Worm (Caenorhabditis elegans) whole organism, L1 larva: ENCODE results near the gene glb-11.

Experiments
- C04F5.9 ChIP-seq: sonication (generic microtip); optimal IDR thresholded peaks from 2 replicates; lab custom pipeline; 2016; ENCODE audit warnings: missing genetic modification characterization, missing compliant biosample characterization
- Y116A8C.19 ChIP-seq: sonication (generic microtip); optimal IDR thresholded peaks from 2 replicates; lab custom pipeline; 2016; ENCODE audit warnings: missing compliant biosample characterization, missing genetic modification characterization, borderline replicate concordance
- aha-1 ChIP-seq: fragments of 150-350 bp; optimal IDR thresholded peaks from 2 replicates; lab custom pipeline; 2014; ENCODE audit warnings: missing biosample characterization, missing genetic modification characterization
- ama-1 ChIP-seq: fragments of 150-350 bp; optimal IDR thresholded peaks from 2 replicates; lab custom pipeline; 2014
- blmp-1 ChIP-seq: fragments of 150-350 bp; optimal IDR thresholded peaks from 2 replicates; lab custom pipeline; 2014; ENCODE audit warnings: missing biosample characterization, missing genetic modification characterization
- ces-1 ChIP-seq: fragments of 150-350 bp; optimal IDR thresholded peaks from 2 replicates; lab custom pipeline; 2014; ENCODE audit warnings: missing biosample characterization, missing genetic modification reagents, missing genetic modification characterization
- dsc-1 ChIP-seq: sonication (generic microtip); optimal IDR thresholded peaks from 2 replicates; lab custom pipeline; 2016; ENCODE audit warnings: mild to moderate bottlenecking, missing genetic modification characterization, missing compliant biosample characterization
- efl-1 ChIP-seq, 4 experiments: fragments of 150-350 bp; optimal IDR thresholded peaks in 3 of 4; peaks in 1 of 4; 1 replicate in 1 of 4; 2 replicates in 3 of 4; lab custom pipeline; 2014; ENCODE audit warnings: missing biosample characterization in 2 of 4, missing genetic modification characterization in 2 of 4, missing genetic modification reagents in 2 of 4
- efl-3 ChIP-seq: fragments of 200-800 bp; sonication (Bioruptor generic); optimal IDR thresholded peaks from 2 replicates; lab custom pipeline; 2018; ENCODE audit warnings: mild to moderate bottlenecking, missing genetic modification characterization, missing compliant biosample characterization
- egl-13 ChIP-seq: sonication (generic microtip); optimal IDR thresholded peaks from 2 replicates; lab custom pipeline; 2016; ENCODE audit warnings: missing genotype, missing genetic modification reagents, missing genetic modification characterization, missing compliant biosample characterization
- egl-27 ChIP-seq, 2 experiments: fragments of 150-350 bp in 1 of 2; sonication (generic microtip); optimal IDR thresholded peaks; 3 replicates each; lab custom pipeline; 2017 to 2018; ENCODE audit warnings: missing biosample characterization in 2 of 2, missing genetic modification characterization in 2 of 2, missing genetic modification reagents in 2 of 2
- elt-2 ChIP-seq: sonication (generic microtip); optimal IDR thresholded peaks from 2 replicates; lab custom pipeline; 2016; ENCODE audit warnings: missing genetic modification characterization, mild to moderate bottlenecking, inconsistent platforms, missing compliant biosample characterization, missing genetic modification reagents
- fkh-4 ChIP-seq: sonication (generic microtip); optimal IDR thresholded peaks from 2 replicates; lab custom pipeline; 2016; ENCODE audit warnings: missing compliant biosample characterization, missing genetic modification characterization, borderline replicate concordance
- fkh-8 ChIP-seq: sonication (generic microtip); optimal IDR thresholded peaks from 2 replicates; lab custom pipeline; 2016; ENCODE audit warnings: mild to moderate bottlenecking, missing genetic modification characterization, missing compliant biosample characterization
- fos-1 ChIP-seq: fragments of 150-350 bp; optimal IDR thresholded peaks from 2 replicates; lab custom pipeline; 2014; ENCODE audit warnings: missing biosample characterization, missing genetic modification characterization
- hlh-17 ChIP-seq: fragments of 200-800 bp; sonication (Bioruptor generic); optimal IDR thresholded peaks from 2 replicates; lab custom pipeline; 2018; ENCODE audit warnings: missing genetic modification characterization, mild to moderate bottlenecking, missing compliant biosample characterization, moderate library complexity, borderline replicate concordance
- isw-1 ChIP-seq: fragments of 200-800 bp; sonication (Bioruptor generic); IDR thresholded peaks from 2 replicates; pipeline ENCODE4 v1.3.6; 2022; ENCODE audit warnings: missing genetic modification characterization, missing compliant biosample characterization
- jun-1 ChIP-seq: fragments of 150-350 bp; optimal IDR thresholded peaks from 2 replicates; lab custom pipeline; 2014; ENCODE audit warnings: missing biosample characterization, missing genetic modification reagents, missing genetic modification characterization
- lin-14 ChIP-seq: fragments of 200-800 bp; sonication (Bioruptor generic); optimal IDR thresholded peaks from 2 replicates; lab custom pipeline; 2018; ENCODE audit warnings: mild to moderate bottlenecking, missing genetic modification characterization, moderate library complexity, missing compliant biosample characterization
- lin-39 ChIP-seq: fragments of 150-350 bp; optimal IDR thresholded peaks from 2 replicates; lab custom pipeline; 2014; ENCODE audit warnings: missing biosample characterization, missing genetic modification reagents, missing genetic modification characterization
- lsy-2 ChIP-seq, 2 experiments: fragments of 150-350 bp; optimal IDR thresholded peaks; 2 replicates each; lab custom pipeline; 2014; ENCODE audit warnings: missing biosample characterization in 2 of 2, missing genetic modification characterization in 2 of 2
- mab-9 ChIP-seq: fragments of 200-800 bp; sonication (Bioruptor generic); IDR thresholded peaks from 2 replicates; pipeline ENCODE4 v1.3.6; 2022; ENCODE audit warnings: missing genetic modification reagents, missing genetic modification characterization, missing compliant biosample characterization
- mdl-1 ChIP-seq, 2 experiments: fragments of 150-350 bp; optimal IDR thresholded peaks; 2 replicates each; lab custom pipeline; 2014 to 2017; ENCODE audit warnings: missing biosample characterization in 2 of 2, missing genetic modification characterization in 2 of 2, inconsistent platforms in 1 of 2
- mef-2 ChIP-seq: fragments of 150-350 bp; optimal IDR thresholded peaks from 2 replicates; lab custom pipeline; 2014; ENCODE audit warnings: missing biosample characterization, missing genetic modification characterization
- nhr-237 ChIP-seq: fragments of 150-350 bp; optimal IDR thresholded peaks from 2 replicates; lab custom pipeline; 2014; ENCODE audit warnings: missing biosample characterization, missing genetic modification characterization
- nhr-47 ChIP-seq: sonication (generic microtip); optimal IDR thresholded peaks from 2 replicates; lab custom pipeline; 2016; ENCODE audit warnings: mild to moderate bottlenecking, missing genetic modification characterization, moderate library complexity, missing compliant biosample characterization
- nhr-71 ChIP-seq: sonication (generic microtip); optimal IDR thresholded peaks from 2 replicates; lab custom pipeline; 2016; ENCODE audit warnings: mild to moderate bottlenecking, missing genetic modification characterization, moderate library complexity, missing compliant biosample characterization
- nhr-77 ChIP-seq: fragments of 150-350 bp; optimal IDR thresholded peaks from 2 replicates; lab custom pipeline; 2014; ENCODE audit warnings: missing biosample characterization, missing genetic modification characterization
- nhr-85 ChIP-seq: sonication (generic microtip); peaks from one replicate; lab custom pipeline; 2016; ENCODE audit warnings: missing genetic modification characterization, inconsistent platforms, missing compliant biosample characterization
- nhr-90 ChIP-seq: sonication (generic microtip); optimal IDR thresholded peaks from 2 replicates; lab custom pipeline; 2016; ENCODE audit warnings: mild to moderate bottlenecking, missing genetic modification characterization, missing compliant biosample characterization; ENCODE audit not compliant: poor library complexity
- pax-3 ChIP-seq: fragments of 200-800 bp; sonication (Bioruptor generic); optimal IDR thresholded peaks from 2 replicates; lab custom pipeline; 2018; ENCODE audit warnings: mild to moderate bottlenecking, missing genetic modification characterization, moderate library complexity, missing compliant biosample characterization
- rnt-1 ChIP-seq: sonication (generic microtip); optimal IDR thresholded peaks from 2 replicates; lab custom pipeline; 2016; ENCODE audit warnings: mild to moderate bottlenecking, missing genetic modification characterization, moderate library complexity, missing compliant biosample characterization
- skn-1 ChIP-seq: fragments of 150-350 bp; optimal IDR thresholded peaks from 2 replicates; lab custom pipeline; 2014; ENCODE audit warnings: missing biosample characterization, missing genetic modification characterization
- snpc-4 ChIP-seq: fragments of 150-350 bp; optimal IDR thresholded peaks from 2 replicates; lab custom pipeline; 2014; ENCODE audit warnings: missing biosample characterization, missing genetic modification characterization
- sup-37 ChIP-seq: fragments of 200-800 bp; sonication (Bioruptor generic); optimal IDR thresholded peaks from 2 replicates; lab custom pipeline; 2018; ENCODE audit warnings: mild to moderate bottlenecking, missing genetic modification characterization, missing compliant biosample characterization
- unc-86 ChIP-seq: sonication (generic microtip); optimal IDR thresholded peaks from 2 replicates; lab custom pipeline; 2016; ENCODE audit warnings: missing genetic modification characterization, missing compliant biosample characterization
- zag-1 ChIP-seq: fragments of 150-350 bp; optimal IDR thresholded peaks from 2 replicates; lab custom pipeline; 2014; ENCODE audit warnings: missing biosample characterization, missing genetic modification characterization
- zip-4 ChIP-seq: fragments of 200-800 bp; sonication (Bioruptor generic); optimal IDR thresholded peaks from 2 replicates; lab custom pipeline; 2018; ENCODE audit warnings: mild to moderate bottlenecking, missing genetic modification characterization, moderate library complexity, missing compliant biosample characterization

glb-11 gene

ce11 chrIII:4004064-4004580, 12.1 kb upstream of the glb-11 start, which contains the start of gene tif-1A (continued):
- TF ChIP-seq fos-1 (tag; lab: Kevin White, UChicago), result peak; percentile 45
- TF ChIP-seq rnt-1 (tag; lab: Kevin White, UChicago), result peak; percentile 86
- peak; percentile 90 for TF ChIP-seq nhr-47
- TF ChIP-seq mdl-1 (tag; optimal IDR thresholded peaks at IDR 0.05; lab: Kevin White, UChicago), result peak in 1 of 2 experiments; percentile 67
- no peak for TF ChIP-seq hlh-17 (GFP tag; lab: Kevin White, UChicago)
- TF ChIP-seq efl-3 (GFP tag; lab: Kevin White, UChicago), result no peak
- TF ChIP-seq nhr-237 (tag; lab: Kevin White, UChicago), result peak; percentile 13
- peak; percentile 92 for TF ChIP-seq nhr-90 (tag; lab: Kevin White, UChicago)
- TF ChIP-seq egl-27 (tag; optimal IDR thresholded peaks at IDR 0.05; lab: Kevin White, UChicago), result no peak
- TF ChIP-seq ces-1 (GFP tag; lab: Kevin White, UChicago), result no peak
- peak; percentile 63 for TF ChIP-seq egl-13 (tag; lab: Kevin White, UChicago)
- peak; percentile 72 for TF ChIP-seq zip-4 (GFP tag; lab: Kevin White, UChicago)
- TF ChIP-seq isw-1 (GFP tag; lab: Robert Waterston, UW), result peak; percentile 64
- no peak for TF ChIP-seq ama-1 (lab: Kevin White, UChicago)
- TF ChIP-seq dsc-1 (tag; lab: Kevin White, UChicago), result peak; percentile 82
- peak; percentile 55 for TF ChIP-seq skn-1 (tag; lab: Kevin White, UChicago)
- peak; percentile 62 for TF ChIP-seq fkh-8 (tag; lab: Kevin White, UChicago)
- peak; percentile 90 for TF ChIP-seq elt-2 (tag; lab: Kevin White, UChicago)
- TF ChIP-seq mab-9 (GFP tag; lab: Robert Waterston, UW), result no peak
- no peak for TF ChIP-seq Y116A8C.19 (tag; lab: Kevin White, UChicago)
- TF ChIP-seq aha-1 (tag; lab: Kevin White, UChicago), result no peak
- TF ChIP-seq nhr-71, result peak; percentile 90
- TF ChIP-seq unc-86 (tag; lab: Kevin White, UChicago), result peak; percentile 76
- TF ChIP-seq efl-1 (optimal IDR thresholded peaks at IDR 0.05; lab: Kevin White, UChicago), result peak; percentile 76 to 83
- peak; percentile 78 to 98 for TF ChIP-seq efl-1 (GFP tag; optimal IDR thresholded peaks at IDR 0.05 in 1 of 2; lab: Kevin White, UChicago)
- TF ChIP-seq lin-39, result peak; percentile 88
- peak; percentile 89 for TF ChIP-seq nhr-85 (tag; lab: Kevin White, UChicago)
- TF ChIP-seq snpc-4 (tag; lab: Kevin White, UChicago), result peak; percentile 82
- no peak for TF ChIP-seq sup-37 (GFP tag; lab: Kevin White, UChicago)
- no peak for TF ChIP-seq zag-1 (tag; lab: Kevin White, UChicago)
- peak; percentile 92 for TF ChIP-seq lsy-2 (tag; optimal IDR thresholded peaks at IDR 0.05; lab: Kevin White, UChicago)
- TF ChIP-seq lin-14 (GFP tag; lab: Kevin White, UChicago), result peak; percentile 84

ce11 chrIII:3994457-3994856, 2.5 kb upstream of the glb-11 start:
- TF ChIP-seq lin-39 (peak; percentile 22), blmp-1 (tag; lab: Kevin White, UChicago) (no peak), jun-1 (no peak), nhr-85 (tag; lab: Kevin White, UChicago) (no peak), nhr-71 (peak; percentile 43), C04F5.9 (tag; lab: Kevin White, UChicago) (no peak), Y116A8C.19 (tag; lab: Kevin White, UChicago) (no peak), rnt-1 (tag; lab: Kevin White, UChicago) (peak; percentile 41), mdl-1 (tag; optimal IDR thresholded peaks at IDR 0.05; lab: Kevin White, UChicago) (no peak), lsy-2 (tag; optimal IDR thresholded peaks at IDR 0.05; lab: Kevin White, UChicago) (peak in 1 of 2 experiments; percentile 45), lin-14 (GFP tag; lab: Kevin White, UChicago) (peak; percentile 55)

ce11 chrIII:3991362-3991761, 627 bp downstream of the glb-11 start:
- no peak for TF ChIP-seq nhr-77 (tag; lab: Kevin White, UChicago)
- no peak for TF ChIP-seq fkh-4 (tag; lab: Kevin White, UChicago)
- TF ChIP-seq nhr-71, result peak; percentile 46
- TF ChIP-seq rnt-1 (tag; lab: Kevin White, UChicago), result peak; percentile 46
- TF ChIP-seq lin-14 (GFP tag; lab: Kevin White, UChicago), result peak; percentile 35
- no peak for TF ChIP-seq pax-3 (tag; lab: Kevin White, UChicago)
- peak; percentile 36 for TF ChIP-seq dsc-1 (tag; lab: Kevin White, UChicago)
- peak; percentile 21 for TF ChIP-seq mef-2 (tag; lab: Kevin White, UChicago)
